Fruit fly (Drosophila melanogaster) whole organism, embryonic: Measurements from ENCODE around the gene CG10486.

ENCODE experiments used
- CG4328 ChIP-seq: fragments of 200-800 bp; sonication (Bioruptor generic); optimal IDR thresholded peaks from 3 replicates; lab custom pipeline; 2017; ENCODE audit warnings: missing biosample characterization, missing genetic modification reagents, missing genetic modification characterization
- CG5953 ChIP-seq: fragments of 200-800 bp; sonication (Bioruptor generic); IDR thresholded peaks from 2 replicates; pipeline ENCODE4 v1.3.6; 2022; ENCODE audit warnings: missing biosample characterization, missing genetic modification characterization
- Hr51 ChIP-seq, 2 experiments: fragments of 200-800 bp; sonication (Bioruptor generic); optimal IDR thresholded peaks; 2 replicates in 1 of 2; 3 replicates in 1 of 2; lab custom pipeline; 2016 to 2018; ENCODE audit warnings: missing biosample characterization in 2 of 2, missing genetic modification characterization in 2 of 2, mild to moderate bottlenecking in 1 of 2, moderate library complexity in 1 of 2
- croc ChIP-seq: fragments of 200-800 bp; sonication (Bioruptor generic); conservative IDR thresholded peaks from 3 replicates; pipeline ENCODE4 v1.3.6; 2022; ENCODE audit warnings: missing biosample characterization, missing genetic modification characterization
- dm ChIP-seq: fragments of 200-800 bp; sonication (Bioruptor generic); optimal IDR thresholded peaks from 3 replicates; lab custom pipeline; 2016; ENCODE audit warnings: missing biosample characterization, missing genetic modification characterization
- hth ChIP-seq: fragments of >200 bp; optimal IDR thresholded peaks from 2 replicates; lab custom pipeline; 2017; ENCODE audit warnings: inconsistent platforms
- kay ChIP-seq: fragments of 200-800 bp; sonication (Bioruptor generic); optimal IDR thresholded peaks from 2 replicates; lab custom pipeline; 2016; ENCODE audit warnings: missing biosample characterization, missing genetic modification characterization
- ken ChIP-seq: fragments of 200-800 bp; sonication (Bioruptor generic); IDR thresholded peaks from 3 replicates; pipeline ENCODE4 v1.3.6; 2022; ENCODE audit warnings: missing biosample characterization, missing genetic modification characterization

DNA sequence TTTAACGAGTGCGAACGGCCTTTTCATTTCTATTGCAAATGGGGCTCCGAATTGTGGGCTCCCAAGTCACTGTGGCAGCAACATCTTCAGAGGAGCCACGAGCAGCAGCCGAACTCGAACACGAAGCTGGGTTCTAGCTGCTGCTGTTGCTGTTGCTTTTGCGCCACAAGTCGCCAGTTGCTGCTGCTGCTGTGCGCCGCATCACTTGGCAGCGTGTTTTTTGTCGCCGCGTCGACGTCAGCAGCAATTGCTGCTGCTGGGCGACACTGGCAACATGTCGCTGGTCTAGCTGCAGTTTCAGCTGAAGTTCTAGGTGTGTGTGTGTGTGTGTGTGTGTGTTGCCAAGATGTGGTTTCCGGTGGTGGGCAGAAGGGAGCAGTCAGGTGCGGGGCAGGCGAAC is 46.0 kb upstream of the CG10486 start:
- TF ChIP-seq ken (GFP tag; lab: Robert Waterston, UW) (no peak), Hr51 (GFP tag; optimal IDR thresholded peaks at IDR 0.05; lab: Kevin White, UChicago) (no peak), croc (no peak), dm (GFP tag; lab: Kevin White, UChicago) (no peak), CG5953 (GFP tag; lab: Robert Waterston, UW) (no peak), CG4328 (no peak), kay (GFP tag; lab: Kevin White, UChicago) (no peak), hth (lab: Kevin White, UChicago) (no peak)
